Fruit fly (Drosophila melanogaster) whole organism, embryonic: Measurements from ENCODE around the gene CG5969.

ENCODE experiments used
- CG1024 ChIP-seq: fragments of 200-800 bp; sonication (Bioruptor generic); IDR thresholded peaks from 2 replicates; pipeline ENCODE4 v1.3.6; 2022; ENCODE audit warnings: missing biosample characterization, missing genetic modification characterization
- CG10366 ChIP-seq: fragments of 200-800 bp; sonication (Bioruptor generic); IDR thresholded peaks from 2 replicates; pipeline ENCODE4 v1.3.6; 2022; ENCODE audit warnings: missing biosample characterization, missing genetic modification characterization
- CG10462 ChIP-seq: fragments of 200-800 bp; sonication (Bioruptor generic); optimal IDR thresholded peaks from 2 replicates; lab custom pipeline; 2016; ENCODE audit warnings: missing biosample characterization, missing genetic modification characterization
- CG11504 ChIP-seq: fragments of 200-800 bp; sonication (Bioruptor generic); optimal IDR thresholded peaks from 3 replicates; lab custom pipeline; 2019; ENCODE audit warnings: missing biosample characterization, mild to moderate bottlenecking, missing genetic modification characterization, moderate library complexity
- CG11560 ChIP-seq: fragments of 200-800 bp; sonication (Bioruptor generic); IDR thresholded peaks from 3 replicates; pipeline ENCODE4 v1.3.6; 2022; ENCODE audit warnings: missing biosample characterization, missing genetic modification characterization
- CG14667 ChIP-seq: fragments of 200-800 bp; sonication (Bioruptor generic); IDR thresholded peaks from 2 replicates; pipeline ENCODE4 v1.3.6; 2022; ENCODE audit warnings: missing biosample characterization, missing genetic modification characterization
- CG14710 ChIP-seq: fragments of 200-800 bp; sonication (Bioruptor generic); optimal IDR thresholded peaks from 3 replicates; lab custom pipeline; 2019; ENCODE audit warnings: missing biosample characterization, mild to moderate bottlenecking, missing genetic modification characterization, moderate library complexity
- CG15696 ChIP-seq: fragments of 200-800 bp; sonication (Bioruptor generic); optimal IDR thresholded peaks from 2 replicates; lab custom pipeline; 2019; ENCODE audit warnings: missing biosample characterization, mild to moderate bottlenecking, missing genetic modification characterization, moderate library complexity
- CG1647 ChIP-seq: fragments of 200-800 bp; sonication (Bioruptor generic); optimal IDR thresholded peaks from 3 replicates; lab custom pipeline; 2016; ENCODE audit warnings: missing biosample characterization, missing genetic modification characterization
- CG16813 ChIP-seq: fragments of 200-800 bp; sonication (Bioruptor generic); IDR thresholded peaks from 3 replicates; pipeline ENCODE4 v1.3.6; 2022; ENCODE audit warnings: missing biosample characterization, missing genetic modification characterization; ENCODE audit not compliant: partially characterized antibody
- CG17385 ChIP-seq: fragments of 200-800 bp; sonication (Bioruptor generic); optimal IDR thresholded peaks from 3 replicates; lab custom pipeline; 2018; ENCODE audit warnings: missing biosample characterization, mild to moderate bottlenecking, missing genetic modification characterization
- CG30403 ChIP-seq: fragments of 200-800 bp; sonication (Bioruptor generic); optimal IDR thresholded peaks from 3 replicates; lab custom pipeline; 2016; ENCODE audit warnings: missing biosample characterization, missing genetic modification characterization
- CG30431 ChIP-seq: fragments of 200-800 bp; sonication (Bioruptor generic); optimal IDR thresholded peaks from 2 replicates; lab custom pipeline; 2017; ENCODE audit warnings: missing biosample characterization, missing genetic modification characterization
- CG31388 ChIP-seq: fragments of 200-800 bp; sonication (Bioruptor generic); optimal IDR thresholded peaks from 2 replicates; lab custom pipeline; 2016; ENCODE audit warnings: missing biosample characterization, missing genetic modification characterization
- CG3726 ChIP-seq: fragments of 200-800 bp; sonication (Bioruptor generic); IDR thresholded peaks from 3 replicates; pipeline ENCODE4, ENCODE4 v1.3.6; 2022; ENCODE audit warnings: missing biosample characterization, missing genetic modification characterization
- CG4328 ChIP-seq: fragments of 200-800 bp; sonication (Bioruptor generic); optimal IDR thresholded peaks from 3 replicates; lab custom pipeline; 2017; ENCODE audit warnings: missing biosample characterization, missing genetic modification reagents, missing genetic modification characterization
- CG4360 ChIP-seq: fragments of 200-800 bp; sonication (Bioruptor generic); IDR thresholded peaks from 2 replicates; pipeline ENCODE4 v1.3.6; 2022; ENCODE audit warnings: missing biosample characterization, missing genetic modification characterization
- CG7987 ChIP-seq: fragments of 200-800 bp; sonication (Bioruptor generic); optimal IDR thresholded peaks from 2 replicates; lab custom pipeline; 2018; ENCODE audit warnings: missing biosample characterization, mild to moderate bottlenecking, missing genetic modification characterization, moderate library complexity
- CG8924 ChIP-seq: fragments of 200-800 bp; optimal IDR thresholded peaks from 3 replicates; lab custom pipeline; 2019; ENCODE audit warnings: missing biosample characterization, mild to moderate bottlenecking, missing genetic modification characterization, moderate library complexity
- CG8944 ChIP-seq: fragments of 200-800 bp; sonication (Bioruptor generic); optimal IDR thresholded peaks from 3 replicates; lab custom pipeline; 2016; ENCODE audit warnings: missing biosample characterization, missing genetic modification characterization
- CG9817 ChIP-seq: fragments of 200-800 bp; sonication (Bioruptor generic); optimal IDR thresholded peaks from 2 replicates; lab custom pipeline; 2018; ENCODE audit warnings: missing biosample characterization, mild to moderate bottlenecking, missing genetic modification characterization, moderate library complexity
- D19A ChIP-seq: fragments of 200-800 bp; optimal IDR thresholded peaks from 3 replicates; lab custom pipeline; 2019; ENCODE audit warnings: missing biosample characterization, mild to moderate bottlenecking, missing genetic modification characterization, moderate library complexity
- D19B ChIP-seq: fragments of 200-800 bp; sonication (Bioruptor generic); optimal IDR thresholded peaks from 2 replicates; lab custom pipeline; 2017; ENCODE audit warnings: missing biosample characterization, mild to moderate bottlenecking, missing genetic modification characterization
- Drgx ChIP-seq: fragments of 200-800 bp; sonication (Bioruptor generic); IDR thresholded peaks from 2 replicates; pipeline ENCODE4 v1.3.6; 2022; ENCODE audit warnings: missing biosample characterization, missing genetic modification characterization
- Hr78 ChIP-seq, 2 experiments: fragments of 200-800 bp in 1 of 2; fragments of >200 bp in 1 of 2; sonication (Bioruptor generic) in 1 of 2; optimal IDR thresholded peaks; 2 replicates each; lab custom pipeline; 2017 to 2019; ENCODE audit warnings: missing biosample characterization in 2 of 2, missing genetic modification characterization in 2 of 2, mild to moderate bottlenecking in 1 of 2, moderate library complexity in 1 of 2
- MESR4 ChIP-seq: fragments of 200-800 bp; sonication (Bioruptor generic); optimal IDR thresholded peaks from 2 replicates; lab custom pipeline; 2018; ENCODE audit warnings: missing biosample characterization, mild to moderate bottlenecking, missing genetic modification characterization, moderate library complexity
- NFAT ChIP-seq: fragments of 200-800 bp; sonication (Bioruptor generic); IDR thresholded peaks from 2 replicates; pipeline ENCODE4 v1.3.6; 2022; ENCODE audit warnings: missing biosample characterization, missing genetic modification characterization
- Spps ChIP-seq: fragments of 200-800 bp; sonication (Bioruptor generic); optimal IDR thresholded peaks from 2 replicates; lab custom pipeline; 2018; ENCODE audit warnings: missing biosample characterization, mild to moderate bottlenecking, missing genetic modification characterization
- Vsx1 ChIP-seq: fragments of 200-800 bp; sonication (Bioruptor generic); optimal IDR thresholded peaks from 2 replicates; lab custom pipeline; 2017; ENCODE audit warnings: missing biosample characterization, mild to moderate bottlenecking, missing genetic modification characterization, missing genetic modification reagents
- ara ChIP-seq: fragments of 200-800 bp; sonication (Bioruptor generic); IDR thresholded peaks from 2 replicates; pipeline ENCODE4 v1.3.6; 2022; ENCODE audit warnings: missing biosample characterization, missing genetic modification characterization
- az2 ChIP-seq: fragments of 200-800 bp; sonication (Bioruptor generic); optimal IDR thresholded peaks from 3 replicates; lab custom pipeline; 2016; ENCODE audit warnings: missing biosample characterization, missing genetic modification characterization
- bowl ChIP-seq: fragments of 200-800 bp; sonication (Bioruptor generic); IDR thresholded peaks from 2 replicates; pipeline ENCODE4 v1.3.6; 2022; ENCODE audit warnings: missing biosample characterization, missing genetic modification characterization
- chif ChIP-seq, 2 experiments: fragments of 200-800 bp; sonication (Bioruptor generic); optimal IDR thresholded peaks; 3 replicates each; lab custom pipeline; 2016; ENCODE audit warnings: missing biosample characterization in 2 of 2, missing genetic modification characterization in 2 of 2
- dan ChIP-seq: fragments of 200-800 bp; sonication (Bioruptor generic); IDR thresholded peaks from 2 replicates; pipeline ENCODE4 v1.3.6; 2022; ENCODE audit warnings: missing biosample characterization, missing genetic modification characterization
- eve ChIP-seq, 2 experiments: fragments of >200 bp; optimal IDR thresholded peaks; 2 replicates each; lab custom pipeline; 2017; ENCODE audit warnings: missing biosample characterization in 2 of 2, missing genetic modification characterization in 2 of 2
- fd96Cb ChIP-seq: fragments of 200-800 bp; sonication (Bioruptor generic); optimal IDR thresholded peaks from 2 replicates; lab custom pipeline; 2018; ENCODE audit warnings: missing biosample characterization, mild to moderate bottlenecking, missing genetic modification characterization, moderate library complexity
- her ChIP-seq: fragments of 200-800 bp; sonication (Bioruptor generic); optimal IDR thresholded peaks from 2 replicates; lab custom pipeline; 2016; ENCODE audit warnings: missing biosample characterization, missing genetic modification characterization
- lmd ChIP-seq: fragments of 200-800 bp; sonication (Bioruptor generic); IDR thresholded peaks from 2 replicates; pipeline ENCODE4 v1.3.6; 2022; ENCODE audit warnings: missing biosample characterization, missing genetic modification characterization
- nmo ChIP-seq: fragments of 200-800 bp; sonication (Bioruptor generic); optimal IDR thresholded peaks from 2 replicates; lab custom pipeline; 2018; ENCODE audit warnings: missing biosample characterization, mild to moderate bottlenecking, missing genetic modification characterization, moderate library complexity
- otp ChIP-seq: fragments of 200-800 bp; sonication (Bioruptor generic); IDR thresholded peaks from 3 replicates; pipeline ENCODE4, ENCODE4 v1.3.6; 2022; ENCODE audit warnings: missing biosample characterization, missing genetic modification characterization
- pum ChIP-seq: fragments of 200-800 bp; sonication (Bioruptor generic); optimal IDR thresholded peaks from 2 replicates; lab custom pipeline; 2016; ENCODE audit warnings: missing biosample characterization, missing genetic modification characterization
- row ChIP-seq: fragments of 200-800 bp; sonication (Bioruptor generic); IDR thresholded peaks from 3 replicates; pipeline ENCODE4 v1.3.6; 2022; ENCODE audit warnings: missing biosample characterization, missing genetic modification characterization
- sim ChIP-seq: fragments of 200-800 bp; sonication (Bioruptor generic); IDR thresholded peaks from 2 replicates; pipeline ENCODE4 v1.3.6; 2022; ENCODE audit warnings: missing biosample characterization, missing genetic modification characterization
- slou ChIP-seq: fragments of 200-800 bp; sonication (Bioruptor generic); optimal IDR thresholded peaks from 3 replicates; lab custom pipeline; 2016; ENCODE audit warnings: missing biosample characterization, missing genetic modification characterization
- sna ChIP-seq: fragments of 200-800 bp; sonication (Bioruptor generic); IDR thresholded peaks from 2 replicates; pipeline ENCODE4 v1.3.6; 2022; ENCODE audit warnings: missing biosample characterization, missing genetic modification characterization; ENCODE audit not compliant: partially characterized antibody
- sr ChIP-seq: fragments of 200-800 bp; sonication (Bioruptor generic); IDR thresholded peaks from 3 replicates; pipeline ENCODE4 v1.3.6; 2022; ENCODE audit warnings: missing biosample characterization, missing genetic modification characterization
- sug ChIP-seq: fragments of 200-800 bp; optimal IDR thresholded peaks from 2 replicates; lab custom pipeline; 2019; ENCODE audit warnings: missing biosample characterization, mild to moderate bottlenecking, missing genetic modification characterization, moderate library complexity
- tna ChIP-seq: fragments of 200-800 bp; sonication (Bioruptor generic); IDR thresholded peaks from 2 replicates; pipeline ENCODE4 v1.3.6; 2022; ENCODE audit warnings: missing biosample characterization, missing genetic modification characterization; ENCODE audit not compliant: partially characterized antibody
- toy ChIP-seq: fragments of 200-800 bp; sonication (Bioruptor generic); IDR thresholded peaks from 2 replicates; pipeline ENCODE4 v1.3.6; 2022; ENCODE audit warnings: missing biosample characterization, missing genetic modification characterization
- zen ChIP-seq: fragments of 200-800 bp; sonication (Bioruptor generic); optimal IDR thresholded peaks from 3 replicates; lab custom pipeline; 2018; ENCODE audit warnings: missing biosample characterization, mild to moderate bottlenecking, missing genetic modification characterization, moderate library complexity
- zfh1 ChIP-seq: fragments of 200-800 bp; sonication (Bioruptor generic); IDR thresholded peaks from 3 replicates; pipeline ENCODE4 v1.3.6; 2022; ENCODE audit warnings: missing biosample characterization, missing genetic modification characterization

CG5969 gene

dm6 chr3L:20447337-20447736 is 26.2 kb upstream of the CG5969 start (continued):
- TF ChIP-seq CG30403, result peak; percentile 37
- 0 out of 3 replicates have a peak, but pooled peaks have one; percentile 21 for TF ChIP-seq CG16813
- no peak for TF ChIP-seq eve (GFP tag; optimal IDR thresholded peaks at IDR 0.05; lab: Kevin White, UChicago)
- no peak for TF ChIP-seq D19B (GFP tag; lab: Kevin White, UChicago)
- peak; percentile 48; the same call in 1 of the 2 replicates for TF ChIP-seq Drgx (GFP tag; lab: Robert Waterston, UW)
- TF ChIP-seq CG11504 (tag; lab: Kevin White, UChicago), result peak; percentile 37
- TF ChIP-seq toy (GFP tag; lab: Robert Waterston, UW), result 0 out of 2 replicates have a peak, but pooled peaks have one; percentile 6
- TF ChIP-seq CG15696, result peak; percentile 32
- TF ChIP-seq dan (GFP tag; lab: Robert Waterston, UW), result no peak
- peak in 1 of 2 experiments; percentile 64 for TF ChIP-seq chif (GFP tag; optimal IDR thresholded peaks at IDR 0.05; lab: Kevin White, UChicago)
- TF ChIP-seq zfh1 (GFP tag; lab: Robert Waterston, UW), result peak; percentile 59; the same call in 2 of the 3 replicates
- TF ChIP-seq nmo, result peak; percentile 58
- 0 out of 2 replicates have a peak, but pooled peaks have one; percentile 17 for TF ChIP-seq sim (GFP tag; lab: Robert Waterston, UW)
- no peak for TF ChIP-seq CG30431 (GFP tag; lab: Kevin White, UChicago)
- no peak for TF ChIP-seq pum (GFP tag; lab: Kevin White, UChicago)
- no peak for TF ChIP-seq NFAT (GFP tag; lab: Robert Waterston, UW)
- TF ChIP-seq CG8944, result no peak
- no peak for TF ChIP-seq CG7987 (GFP tag; lab: Kevin White, UChicago)
- TF ChIP-seq Spps (tag; lab: Kevin White, UChicago), result peak; percentile 34
- TF ChIP-seq Vsx1 (GFP tag; lab: Kevin White, UChicago), result no peak
- no peak for TF ChIP-seq CG1647 (GFP tag; lab: Kevin White, UChicago)
- no peak for TF ChIP-seq sna (GFP tag; lab: Robert Waterston, UW)
- TF ChIP-seq bowl (GFP tag; lab: Robert Waterston, UW), result no peak
- no peak for TF ChIP-seq Hr78 (GFP tag; optimal IDR thresholded peaks at IDR 0.05; lab: Kevin White, UChicago)
- TF ChIP-seq CG31388 (GFP tag; lab: Kevin White, UChicago), result no peak
- TF ChIP-seq az2 (GFP tag; lab: Kevin White, UChicago), result peak; percentile 28
- no peak for TF ChIP-seq CG1024
- 0 out of 3 replicates have a peak, but pooled peaks have one; percentile 18 for TF ChIP-seq sr
- TF ChIP-seq zen (tag; lab: Kevin White, UChicago), result no peak
- TF ChIP-seq D19A (tag; lab: Kevin White, UChicago), result peak; percentile 48
- TF ChIP-seq lmd, result peak; percentile 16; the same call in 1 of the 2 replicates
- TF ChIP-seq CG4360, result no peak
- 0 out of 2 replicates have a peak, but pooled peaks have one; percentile 11 for TF ChIP-seq CG14667
- peak; percentile 36 for TF ChIP-seq fd96Cb (tag; lab: Kevin White, UChicago)
- TF ChIP-seq her (GFP tag; lab: Kevin White, UChicago), result no peak
- no peak for TF ChIP-seq sug (tag; lab: Kevin White, UChicago)
- no peak for TF ChIP-seq otp
- no peak for TF ChIP-seq CG10462 (GFP tag; lab: Kevin White, UChicago)
- TF ChIP-seq CG8924 (tag; lab: Kevin White, UChicago), result no peak
- no peak for TF ChIP-seq slou
- no peak for TF ChIP-seq CG17385 (GFP tag; lab: Kevin White, UChicago)
- peak; percentile 30 for TF ChIP-seq CG14710 (tag; lab: Kevin White, UChicago)
- TF ChIP-seq CG3726, result 0 out of 3 replicates have a peak, but pooled peaks have one; percentile 36
- TF ChIP-seq CG4328 (GFP tag; lab: Kevin White, UChicago), result no peak
- TF ChIP-seq row (GFP tag; lab: Robert Waterston, UW), result 0 out of 3 replicates have a peak, but pooled peaks have one; percentile 33
- 0 out of 2 replicates have a peak, but pooled peaks have one; percentile 23 for TF ChIP-seq ara (GFP tag; lab: Robert Waterston, UW)
- no peak for TF ChIP-seq tna
- no peak for TF ChIP-seq MESR4 (GFP tag; lab: Kevin White, UChicago)
- no peak for TF ChIP-seq CG9817 (tag; lab: Kevin White, UChicago)
- 0 out of 3 replicates have a peak, but pooled peaks have one; percentile 35 for TF ChIP-seq CG11560 (tag; lab: Robert Waterston, UW)
- no peak for TF ChIP-seq CG10366 (GFP tag; lab: Robert Waterston, UW)
